Worm (Caenorhabditis elegans) whole organism, late embryonic: Measurements from ENCODE around the gene fbxa-112.
"Not testable (repeated sequence)": the region's sequence is repeated elsewhere in the genome, so short reads cannot be mapped to it uniquely, and the experiment has no call there.

Experiments
- F13H6.1 ChIP-seq: sonication (generic microtip); optimal IDR thresholded peaks from 2 replicates; lab custom pipeline; 2016; ENCODE audit warnings: missing genetic modification characterization, missing compliant biosample characterization
- K09A11.1 ChIP-seq: sonication (generic microtip); optimal IDR thresholded peaks from 2 replicates; lab custom pipeline; 2017; ENCODE audit warnings: antibody characterized with exemption, mild to moderate bottlenecking, missing genetic modification characterization, missing compliant biosample characterization; ENCODE audit not compliant: insufficient read depth
- Y22D7AL.16 ChIP-seq: sonication (generic microtip); optimal IDR thresholded peaks from 2 replicates; lab custom pipeline; 2016; ENCODE audit warnings: missing genetic modification characterization, missing compliant biosample characterization
- ama-1 ChIP-seq: fragments of 150-350 bp; optimal IDR thresholded peaks from 2 replicates; lab custom pipeline; 2014
- ceh-14 ChIP-seq: sonication (generic microtip); optimal IDR thresholded peaks from 2 replicates; lab custom pipeline; 2016; ENCODE audit warnings: missing genotype, missing genetic modification characterization, missing compliant biosample characterization
- ceh-18 ChIP-seq: sonication (generic microtip); optimal IDR thresholded peaks from 2 replicates; lab custom pipeline; 2016; ENCODE audit warnings: missing genetic modification characterization, missing compliant biosample characterization
- ceh-19 ChIP-seq: fragments of 200-800 bp; sonication (Bioruptor generic); optimal IDR thresholded peaks from 2 replicates; lab custom pipeline; 2018; ENCODE audit warnings: mild to moderate bottlenecking, missing genetic modification characterization, missing compliant biosample characterization
- ceh-2 ChIP-seq: sonication (generic microtip); optimal IDR thresholded peaks from 2 replicates; lab custom pipeline; 2016; ENCODE audit warnings: missing genotype, missing genetic modification characterization, missing compliant biosample characterization
- ceh-24 ChIP-seq: sonication (generic microtip); optimal IDR thresholded peaks from 2 replicates; lab custom pipeline; 2016; ENCODE audit warnings: mild to moderate bottlenecking, missing genetic modification characterization, missing compliant biosample characterization
- ceh-30 ChIP-seq: fragments of 150-350 bp; optimal IDR thresholded peaks from 2 replicates; lab custom pipeline; 2014; ENCODE audit warnings: missing biosample characterization, missing genetic modification characterization
- ceh-31 ChIP-seq: sonication (generic microtip); optimal IDR thresholded peaks from 2 replicates; lab custom pipeline; 2016; ENCODE audit warnings: missing genetic modification characterization, missing compliant biosample characterization
- ceh-45 ChIP-seq: fragments of 200-800 bp; sonication (Bioruptor generic); IDR thresholded peaks from 2 replicates; pipeline ENCODE4 v1.3.6; 2022; ENCODE audit warnings: missing genetic modification reagents, missing genetic modification characterization, missing compliant biosample characterization
- ceh-48 ChIP-seq: sonication (generic microtip); optimal IDR thresholded peaks from 2 replicates; lab custom pipeline; 2016; ENCODE audit warnings: missing genetic modification characterization, inconsistent platforms, missing compliant biosample characterization
- ceh-6 ChIP-seq: fragments of 200-800 bp; sonication (Bioruptor generic); optimal IDR thresholded peaks from 2 replicates; lab custom pipeline; 2018; ENCODE audit warnings: mild to moderate bottlenecking, missing genetic modification characterization, missing compliant biosample characterization
- ceh-9 ChIP-seq: sonication (generic microtip); optimal IDR thresholded peaks from 2 replicates; lab custom pipeline; 2016; ENCODE audit warnings: mild to moderate bottlenecking, missing genetic modification characterization, inconsistent platforms, missing compliant biosample characterization
- che-1 ChIP-seq: sonication (generic microtip); optimal IDR thresholded peaks from 2 replicates; lab custom pipeline; 2016; ENCODE audit warnings: mild to moderate bottlenecking, missing genetic modification characterization, missing compliant biosample characterization
- dve-1 ChIP-seq: sonication (generic microtip); optimal IDR thresholded peaks from 2 replicates; lab custom pipeline; 2017; ENCODE audit warnings: antibody characterized with exemption, mild to moderate bottlenecking, missing genetic modification characterization, missing compliant biosample characterization
- ets-4 ChIP-seq: sonication (generic microtip); optimal IDR thresholded peaks from 2 replicates; lab custom pipeline; 2016; ENCODE audit warnings: missing genetic modification characterization, missing compliant biosample characterization
- fkh-10 ChIP-seq: fragments of 150-350 bp; optimal IDR thresholded peaks from 2 replicates; lab custom pipeline; 2014; ENCODE audit warnings: missing biosample characterization, missing genetic modification reagents, missing genetic modification characterization
- fkh-6 ChIP-seq: sonication (generic microtip); optimal IDR thresholded peaks from 2 replicates; lab custom pipeline; 2016; ENCODE audit warnings: missing genetic modification characterization, missing compliant biosample characterization
- gmeb-2 ChIP-seq: sonication (generic microtip); optimal IDR thresholded peaks from 2 replicates; lab custom pipeline; 2016; ENCODE audit warnings: missing genetic modification characterization, inconsistent platforms, missing compliant biosample characterization
- hlh-6 ChIP-seq: sonication (generic microtip); optimal IDR thresholded peaks from 2 replicates; lab custom pipeline; 2016; ENCODE audit warnings: missing genotype, missing genetic modification characterization, missing compliant biosample characterization
- lim-6 ChIP-seq: sonication (generic microtip); optimal IDR thresholded peaks from 2 replicates; lab custom pipeline; 2016; ENCODE audit warnings: missing genetic modification characterization, missing compliant biosample characterization
- nhr-11 ChIP-seq: fragments of 150-350 bp; optimal IDR thresholded peaks from 2 replicates; lab custom pipeline; 2014; ENCODE audit warnings: missing biosample characterization, missing genetic modification characterization
- npax-4 ChIP-seq: sonication (generic microtip); optimal IDR thresholded peaks from 2 replicates; lab custom pipeline; 2016; ENCODE audit warnings: missing genetic modification characterization, missing compliant biosample characterization
- pat-9 ChIP-seq: fragments of 200-800 bp; sonication (Bioruptor generic); optimal IDR thresholded peaks from 2 replicates; lab custom pipeline; 2018; ENCODE audit warnings: mild to moderate bottlenecking, missing genetic modification characterization, moderate library complexity, missing compliant biosample characterization
- pqm-1 ChIP-seq: sonication (generic microtip); optimal IDR thresholded peaks from 2 replicates; lab custom pipeline; 2016; ENCODE audit warnings: missing genetic modification characterization, missing compliant biosample characterization
- pros-1 ChIP-seq: fragments of 150-350 bp; optimal IDR thresholded peaks from 2 replicates; lab custom pipeline; 2014; ENCODE audit warnings: missing biosample characterization, missing genetic modification reagents, missing genetic modification characterization
- ref-2 ChIP-seq: sonication (generic microtip); optimal IDR thresholded peaks from 2 replicates; lab custom pipeline; 2016; ENCODE audit warnings: missing genetic modification characterization, missing compliant biosample characterization
- rnt-1 ChIP-seq: sonication (generic microtip); optimal IDR thresholded peaks from 2 replicates; lab custom pipeline; 2016; ENCODE audit warnings: missing genetic modification characterization, missing compliant biosample characterization
- sox-2 ChIP-seq: fragments of 200-800 bp; sonication (Bioruptor generic); IDR thresholded peaks from 2 replicates; pipeline ENCODE4 v1.3.6; 2022; ENCODE audit warnings: missing genetic modification reagents, missing genetic modification characterization, missing compliant biosample characterization
- sox-4 ChIP-seq: sonication (generic microtip); optimal IDR thresholded peaks from 2 replicates; lab custom pipeline; 2017; ENCODE audit warnings: mild to moderate bottlenecking, missing genetic modification characterization, inconsistent platforms, missing compliant biosample characterization
- tbx-2 ChIP-seq: sonication (generic microtip); optimal IDR thresholded peaks from 2 replicates; lab custom pipeline; 2016; ENCODE audit warnings: missing genetic modification characterization, missing compliant biosample characterization
- ttx-3 ChIP-seq: sonication (generic microtip); optimal IDR thresholded peaks from 2 replicates; lab custom pipeline; 2016; ENCODE audit warnings: missing genetic modification reagents, missing genetic modification characterization, missing compliant biosample characterization
- unc-42 ChIP-seq: sonication (generic microtip); optimal IDR thresholded peaks from 2 replicates; lab custom pipeline; 2016; ENCODE audit warnings: missing genotype, missing genetic modification characterization, missing compliant biosample characterization
- unc-86 ChIP-seq: sonication (generic microtip); optimal IDR thresholded peaks from 2 replicates; lab custom pipeline; 2016; ENCODE audit warnings: missing genetic modification characterization, missing compliant biosample characterization
- zip-5 ChIP-seq: sonication (generic microtip); optimal IDR thresholded peaks from 2 replicates; lab custom pipeline; 2016; ENCODE audit warnings: missing genetic modification characterization, missing compliant biosample characterization

Gene fbxa-112

ce11 chrV:16948011-16948410 lies at the start of gene fbxa-112:
Gene fbxa-112, minus strand, starts transcription at chrV:16948111.
- TF ChIP-seq ref-2 (tag; lab: Kevin White, UChicago); ceh-48; F13H6.1 (tag; lab: Kevin White, UChicago): not testable (repeated sequence)

ce11 chrV:16992383-16992782 lies 44.5 kb upstream of the fbxa-112 start:
- no peak for TF ChIP-seq ceh-2
- no peak for TF ChIP-seq Y22D7AL.16 (tag; lab: Kevin White, UChicago)
- TF ChIP-seq unc-42 (tag; lab: Kevin White, UChicago), result no peak
- no peak for TF ChIP-seq unc-86 (tag; lab: Kevin White, UChicago)
- TF ChIP-seq ceh-19 (GFP tag; lab: Kevin White, UChicago), result no peak

- no peak for TF ChIP-seq ceh-9 (tag; lab: Kevin White, UChicago)
- no peak for TF ChIP-seq tbx-2 (tag; lab: Kevin White, UChicago)
- no peak for TF ChIP-seq ceh-19 (GFP tag; lab: Kevin White, UChicago)
- no peak for TF ChIP-seq ceh-30 (tag; lab: Kevin White, UChicago)
- no peak for TF ChIP-seq ttx-3 (tag; lab: Kevin White, UChicago)
- TF ChIP-seq hlh-6 (tag; lab: Kevin White, UChicago), result no peak
- no peak for TF ChIP-seq pat-9 (tag; lab: Kevin White, UChicago)
- TF ChIP-seq ceh-24, result no peak
- TF ChIP-seq fkh-6 (tag; lab: Kevin White, UChicago), result no peak
- TF ChIP-seq sox-4 (tag; lab: Kevin White, UChicago), result no peak
- TF ChIP-seq rnt-1, result no peak
- no peak for TF ChIP-seq dve-1 (tag; lab: Kevin White, UChicago)
- no peak for TF ChIP-seq unc-86 (tag; lab: Kevin White, UChicago)
- no peak for TF ChIP-seq ceh-14 (tag; lab: Kevin White, UChicago)
- TF ChIP-seq sox-2 (GFP tag; lab: Robert Waterston, UW), result no peak
- TF ChIP-seq unc-42 (tag; lab: Kevin White, UChicago), result no peak
- no peak for TF ChIP-seq nhr-11
- TF ChIP-seq ceh-45 (GFP tag; lab: Robert Waterston, UW), result no peak
Observed at ce11 chrV:16991734-16992133, 43.8 kb upstream of the fbxa-112 start, which contains the start of gene srz-95. Gene srz-95, plus strand, starts transcription at chrV:16992034.

- TF ChIP-seq hlh-6 (tag; lab: Kevin White, UChicago) (no peak), fkh-6 (tag; lab: Kevin White, UChicago) (no peak), ceh-2 (no peak), pqm-1 (tag; lab: Kevin White, UChicago) (no peak), ets-4 (no peak), ceh-18 (no peak), nhr-11 (no peak), sox-4 (tag; lab: Kevin White, UChicago) (no peak), npax-4 (no peak), ama-1 (no peak), ceh-24 (no peak), gmeb-2 (tag; lab: Kevin White, UChicago) (no peak), unc-86 (tag; lab: Kevin White, UChicago) (no peak), ceh-6 (no peak), che-1 (tag; lab: Kevin White, UChicago) (no peak), pros-1 (tag; lab: Kevin White, UChicago) (no peak), ceh-48 (no peak), zip-5 (no peak), fkh-10 (GFP tag; lab: Kevin White, UChicago) (no peak), lim-6 (tag; lab: Kevin White, UChicago) (no peak)
Observed at ce11 chrV:16988614-16989013, 40.7 kb upstream of the fbxa-112 start, which contains the start of gene Y102A5C.27. Gene Y102A5C.27, minus strand, starts transcription at chrV:16988714.

ce11 chrV:16987783-16988182 lies 39.9 kb upstream of the fbxa-112 start:
- TF ChIP-seq unc-42 (tag; lab: Kevin White, UChicago) (no peak), F13H6.1 (tag; lab: Kevin White, UChicago) (no peak), ref-2 (tag; lab: Kevin White, UChicago) (no peak), fkh-10 (GFP tag; lab: Kevin White, UChicago) (no peak), ceh-31 (tag; lab: Kevin White, UChicago) (no peak), K09A11.1 (tag; lab: Kevin White, UChicago) (no peak), lim-6 (tag; lab: Kevin White, UChicago) (no peak), unc-86 (tag; lab: Kevin White, UChicago) (no peak)
